Worm (Caenorhabditis elegans) whole organism, L4 larva: Measurements from ENCODE around the gene nlp-35.

Source experiments
- F26F4.8 ChIP-seq: fragments of 200-800 bp; sonication (Bioruptor generic); conservative IDR thresholded peaks from 2 replicates; pipeline ENCODE4 v1.3.6; 2022; ENCODE audit warnings: missing genetic modification characterization, missing compliant biosample characterization
- F37D6.2 ChIP-seq: sonication (generic microtip); optimal IDR thresholded peaks from 2 replicates; lab custom pipeline; 2016; ENCODE audit warnings: mild to moderate bottlenecking, missing genetic modification characterization, missing compliant biosample characterization
- T20F7.1 ChIP-seq: fragments of 200-800 bp; sonication (Bioruptor generic); optimal IDR thresholded peaks from 2 replicates; lab custom pipeline; 2018; ENCODE audit warnings: mild to moderate bottlenecking, missing genetic modification characterization, missing compliant biosample characterization
- aha-1 ChIP-seq: fragments of 150-350 bp; peaks from one replicate; lab custom pipeline; 2014; ENCODE audit warnings: missing biosample characterization, missing genetic modification characterization
- aly-2 ChIP-seq: sonication (generic microtip); optimal IDR thresholded peaks from 2 replicates; lab custom pipeline; 2018; ENCODE audit warnings: missing biosample characterization, missing genetic modification characterization
- arid-1 ChIP-seq: fragments of 200-800 bp; sonication (Bioruptor generic); conservative IDR thresholded peaks from 2 replicates; pipeline ENCODE4 v1.3.6; 2022; ENCODE audit warnings: missing genetic modification reagents, missing genetic modification characterization, missing compliant biosample characterization
- attf-4 ChIP-seq: sonication (generic microtip); optimal IDR thresholded peaks from 3 replicates; lab custom pipeline; 2017; ENCODE audit warnings: missing biosample characterization, missing genetic modification characterization
- ceh-20 ChIP-seq: fragments of 200-800 bp; sonication (Bioruptor generic); IDR thresholded peaks from 2 replicates; pipeline ENCODE4 v1.3.6; 2022; ENCODE audit warnings: missing genetic modification reagents, missing genetic modification characterization, missing compliant biosample characterization
- ceh-28 ChIP-seq: fragments of 150-350 bp; optimal IDR thresholded peaks from 2 replicates; lab custom pipeline; 2014; ENCODE audit warnings: missing biosample characterization, missing genetic modification reagents, missing genetic modification characterization
- ceh-82 ChIP-seq: sonication (generic microtip); optimal IDR thresholded peaks from 2 replicates; lab custom pipeline; 2017; ENCODE audit warnings: missing biosample characterization, missing genetic modification characterization
- cey-2 ChIP-seq: sonication (generic microtip); optimal IDR thresholded peaks from 3 replicates; lab custom pipeline; 2017; ENCODE audit warnings: missing genetic modification characterization, mild to moderate bottlenecking, missing compliant biosample characterization, antibody characterized with exemption, borderline replicate concordance; ENCODE audit not compliant: insufficient read depth
- ctbp-1 ChIP-seq: fragments of 200-800 bp; sonication (Bioruptor generic); IDR thresholded peaks from 2 replicates; pipeline ENCODE4 v1.3.6; 2022; ENCODE audit warnings: missing genetic modification reagents, missing genetic modification characterization, missing compliant biosample characterization
- daf-16 ChIP-seq, 3 experiments: sonication (generic microtip); optimal IDR thresholded peaks; 2 replicates each; lab custom pipeline; 2016 to 2017; ENCODE audit warnings: missing genetic modification characterization in 3 of 3, missing genetic modification reagents in 3 of 3, mild to moderate bottlenecking in 2 of 3, missing compliant biosample characterization in 2 of 3, missing biosample characterization in 1 of 3, moderate library complexity in 1 of 3
- dmd-6 ChIP-seq: fragments of 200-800 bp; sonication (Bioruptor generic); IDR thresholded peaks from 2 replicates; pipeline ENCODE4 v1.3.6; 2022; ENCODE audit warnings: missing genetic modification reagents, missing genetic modification characterization, missing compliant biosample characterization
- dpl-1 ChIP-seq: fragments of 150-350 bp; optimal IDR thresholded peaks from 2 replicates; lab custom pipeline; 2014; ENCODE audit warnings: missing biosample characterization, missing genetic modification reagents, missing genetic modification characterization
- duxl-1 ChIP-seq: sonication (generic microtip); optimal IDR thresholded peaks from 2 replicates; lab custom pipeline; 2016; ENCODE audit warnings: mild to moderate bottlenecking, missing genetic modification characterization, moderate library complexity, missing compliant biosample characterization; ENCODE audit not compliant: poor library complexity
- dve-1 ChIP-seq: sonication (generic microtip); optimal IDR thresholded peaks from 2 replicates; lab custom pipeline; 2017; ENCODE audit warnings: antibody characterized with exemption, mild to moderate bottlenecking, missing genetic modification characterization, missing compliant biosample characterization; ENCODE audit not compliant: insufficient read depth
- egl-43 ChIP-seq: fragments of 200-800 bp; sonication (Bioruptor generic); IDR thresholded peaks from 2 replicates; pipeline ENCODE4 v1.3.6; 2022; ENCODE audit warnings: missing genetic modification reagents, missing genetic modification characterization, missing compliant biosample characterization
- gei-8 ChIP-seq: fragments of 200-800 bp; sonication (Bioruptor generic); optimal IDR thresholded peaks from 2 replicates; lab custom pipeline; 2018; ENCODE audit warnings: mild to moderate bottlenecking, missing genetic modification characterization, missing compliant biosample characterization
- hlh-11 ChIP-seq: fragments of 200-800 bp; sonication (Bioruptor generic); optimal IDR thresholded peaks from 2 replicates; lab custom pipeline; 2018; ENCODE audit warnings: mild to moderate bottlenecking, missing genetic modification characterization, missing compliant biosample characterization
- lim-7 ChIP-seq: fragments of 200-800 bp; sonication (Bioruptor generic); IDR thresholded peaks from 2 replicates; pipeline ENCODE4 v1.3.6; 2022; ENCODE audit warnings: missing genetic modification characterization, missing compliant biosample characterization
- lin-1 ChIP-seq: fragments of 200-800 bp; sonication (Bioruptor generic); IDR thresholded peaks from 2 replicates; pipeline ENCODE4 v1.3.6; 2022; ENCODE audit warnings: missing genetic modification reagents, missing genetic modification characterization, missing compliant biosample characterization
- lsy-2 ChIP-seq, 2 experiments: fragments of 150-350 bp in 1 of 2; sonication (generic microtip) in 1 of 2; optimal IDR thresholded peaks; 2 replicates each; lab custom pipeline; 2014 to 2017; ENCODE audit warnings: missing biosample characterization in 2 of 2, missing genetic modification characterization in 2 of 2
- madf-5 ChIP-seq, 2 experiments: fragments of 200-800 bp; sonication (Bioruptor generic); IDR thresholded peaks; 2 replicates each; pipeline ENCODE4 v1.3.6; 2022; ENCODE audit warnings: missing compliant biosample characterization in 2 of 2, missing genetic modification characterization in 2 of 2
- madf-9 ChIP-seq: fragments of 200-800 bp; sonication (Bioruptor generic); conservative IDR thresholded peaks from 2 replicates; pipeline ENCODE4 v1.3.6; 2022; ENCODE audit warnings: missing genetic modification reagents, missing genetic modification characterization, missing compliant biosample characterization
- mep-1 ChIP-seq: fragments of 150-350 bp; sonication (generic microtip); optimal IDR thresholded peaks from 3 replicates; lab custom pipeline; 2014; ENCODE audit warnings: missing biosample characterization, missing genetic modification characterization
- nhr-11 ChIP-seq: fragments of 150-350 bp; optimal IDR thresholded peaks from 2 replicates; lab custom pipeline; 2014; ENCODE audit warnings: missing biosample characterization, missing genetic modification characterization
- nhr-25 ChIP-seq: sonication (generic microtip); optimal IDR thresholded peaks from 2 replicates; lab custom pipeline; 2017; ENCODE audit warnings: missing genetic modification characterization, mild to moderate bottlenecking, missing compliant biosample characterization, antibody characterized with exemption, moderate library complexity, borderline replicate concordance; ENCODE audit not compliant: insufficient read depth
- nhr-28 ChIP-seq: fragments of 150-350 bp; optimal IDR thresholded peaks from 2 replicates; lab custom pipeline; 2014; ENCODE audit warnings: missing biosample characterization, missing genetic modification characterization
- nhr-42 ChIP-seq: fragments of 200-800 bp; sonication (Bioruptor generic); IDR thresholded peaks from 2 replicates; pipeline ENCODE4 v1.3.6; 2022; ENCODE audit warnings: missing genetic modification characterization, missing compliant biosample characterization
- nhr-48 ChIP-seq: sonication (generic microtip); optimal IDR thresholded peaks from 2 replicates; lab custom pipeline; 2016; ENCODE audit warnings: mild to moderate bottlenecking, missing genetic modification characterization, missing compliant biosample characterization
- nhr-6 ChIP-seq: fragments of 150-350 bp; optimal IDR thresholded peaks from 2 replicates; lab custom pipeline; 2014; ENCODE audit warnings: missing biosample characterization, missing genetic modification characterization
- nhr-77 ChIP-seq: fragments of 150-350 bp; optimal IDR thresholded peaks from 2 replicates; lab custom pipeline; 2014; ENCODE audit warnings: missing biosample characterization, missing genetic modification characterization
- php-3 ChIP-seq: fragments of 200-800 bp; sonication (Bioruptor generic); IDR thresholded peaks from 2 replicates; pipeline ENCODE4 v1.3.6; 2022; ENCODE audit warnings: missing genetic modification reagents, missing genetic modification characterization, missing compliant biosample characterization
- pqm-1 ChIP-seq: sonication (generic microtip); optimal IDR thresholded peaks from 2 replicates; lab custom pipeline; 2017; ENCODE audit warnings: missing biosample characterization, missing genetic modification characterization
- skn-1 ChIP-seq: fragments of 150-350 bp; optimal IDR thresholded peaks from 2 replicates; lab custom pipeline; 2014; ENCODE audit warnings: missing biosample characterization, missing genetic modification characterization
- snpc-1.2 ChIP-seq: fragments of 200-800 bp; sonication (Bioruptor generic); IDR thresholded peaks from 2 replicates; pipeline ENCODE4 v1.3.6; 2022; ENCODE audit warnings: missing genetic modification reagents, missing genetic modification characterization, missing compliant biosample characterization
- snpc-4 ChIP-seq: fragments of 150-350 bp; optimal IDR thresholded peaks from 2 replicates; lab custom pipeline; 2014; ENCODE audit warnings: missing biosample characterization, missing genetic modification characterization
- spr-3 ChIP-seq: fragments of 200-800 bp; sonication (Bioruptor generic); optimal IDR thresholded peaks from 2 replicates; lab custom pipeline; 2018; ENCODE audit warnings: mild to moderate bottlenecking, missing genetic modification characterization, missing compliant biosample characterization
- tag-97 ChIP-seq: fragments of 200-800 bp; sonication (Bioruptor generic); IDR thresholded peaks from 2 replicates; pipeline ENCODE4 v1.3.6; 2022; ENCODE audit warnings: missing genetic modification characterization, missing compliant biosample characterization
- zfp-2 ChIP-seq: sonication (generic microtip); optimal IDR thresholded peaks from 2 replicates; lab custom pipeline; 2016; ENCODE audit warnings: mild to moderate bottlenecking, missing genetic modification characterization, missing compliant biosample characterization
- zfp-3 ChIP-seq: fragments of 200-800 bp; sonication (Bioruptor generic); conservative IDR thresholded peaks from 2 replicates; pipeline ENCODE4 v1.3.6; 2022; ENCODE audit warnings: missing genetic modification reagents, missing genetic modification characterization, missing compliant biosample characterization

nlp-35 gene

ce11 chrIV:9530768-9531167 lies 12.0 kb upstream of the nlp-35 start (continued):
- TF ChIP-seq nhr-6 (tag; lab: Kevin White, UChicago) (no peak), ceh-20 (GFP tag; lab: Robert Waterston, UW) (no peak), lsy-2 (tag; optimal IDR thresholded peaks at IDR 0.05; lab: Kevin White, UChicago) (no peak), pqm-1 (tag; lab: Kevin White, UChicago) (no peak), F26F4.8 (no peak), nhr-28 (no peak), duxl-1 (no peak), cey-2 (tag; lab: Kevin White, UChicago) (no peak), egl-43 (no peak), attf-4 (tag; lab: Kevin White, UChicago) (no peak), snpc-4 (tag; lab: Kevin White, UChicago) (no peak), aly-2 (tag; lab: Kevin White, UChicago) (no peak), tag-97 (GFP tag; lab: Robert Waterston, UW) (no peak), daf-16 (GFP tag; optimal IDR thresholded peaks at IDR 0.05; lab: Kevin White, UChicago) (no peak), daf-16 (tag; optimal IDR thresholded peaks at IDR 0.05; lab: Kevin White, UChicago) (no peak), ceh-28 (tag; lab: Kevin White, UChicago) (no peak), ctbp-1 (GFP tag; lab: Robert Waterston, UW) (no peak), nhr-25 (tag; lab: Kevin White, UChicago) (peak; percentile 36), zfp-2 (no peak), zfp-3 (no peak), dpl-1 (no peak), aha-1 (tag; lab: Kevin White, UChicago) (peak; percentile 97), nhr-11 (no peak), lim-7 (GFP tag; lab: Robert Waterston, UW) (0 out of 2 replicates have a peak, but pooled peaks have one; percentile 14), nhr-42 (GFP tag; lab: Robert Waterston, UW) (no peak), skn-1 (no peak), gei-8 (GFP tag; lab: Kevin White, UChicago) (no peak), F37D6.2 (tag; lab: Kevin White, UChicago) (no peak), madf-9 (GFP tag; lab: Robert Waterston, UW) (no peak)

- TF ChIP-seq spr-3 (GFP tag; lab: Kevin White, UChicago) (no peak), ceh-82 (tag; lab: Kevin White, UChicago) (no peak), snpc-1.2 (GFP tag; lab: Robert Waterston, UW) (no peak), php-3 (GFP tag; lab: Robert Waterston, UW) (no peak)
- TF ChIP-seq, all 104 proteins: peak for 0
Observed at ce11 chrIV:9529647-9530046, 10.9 kb upstream of the nlp-35 start, which contains the start of gene elo-7. TSS of gene elo-7 (plus strand) at chrIV:9529947.

ce11 chrIV:9527002-9527401 lies 8.3 kb upstream of the nlp-35 start:
- TF ChIP-seq nhr-28: peak; percentile 55
- TF ChIP-seq hlh-11 (tag; lab: Kevin White, UChicago): peak; percentile 52
- no peak for TF ChIP-seq daf-16 (GFP tag; optimal IDR thresholded peaks at IDR 0.05; lab: Kevin White, UChicago)
- TF ChIP-seq daf-16 (tag; optimal IDR thresholded peaks at IDR 0.05; lab: Kevin White, UChicago): peak; percentile 15
- TF ChIP-seq mep-1 (tag; lab: Kevin White, UChicago): no peak
- peak; percentile 9 for TF ChIP-seq nhr-6 (tag; lab: Kevin White, UChicago)
- TF ChIP-seq pqm-1 (tag; lab: Kevin White, UChicago): peak; percentile 32
- TF ChIP-seq dve-1: peak; percentile 60
- no peak for TF ChIP-seq F26F4.8
- TF ChIP-seq nhr-48 (tag; lab: Kevin White, UChicago): peak; percentile 27
- TF ChIP-seq dmd-6 (GFP tag; lab: Robert Waterston, UW): peak; percentile 38; the same call in 1 of the 2 replicates
- no peak for TF ChIP-seq F37D6.2 (tag; lab: Kevin White, UChicago)
- peak; percentile 60 for TF ChIP-seq nhr-77
- TF ChIP-seq lin-1 (GFP tag; lab: Robert Waterston, UW): no peak
- TF ChIP-seq arid-1 (GFP tag; lab: Robert Waterston, UW): no peak
- TF ChIP-seq T20F7.1: peak; percentile 47
- TF ChIP-seq skn-1: no peak
- TF ChIP-seq attf-4 (tag; lab: Kevin White, UChicago): no peak
- TF ChIP-seq madf-5 (GFP tag; IDR thresholded peaks at IDR 0.05; lab: Robert Waterston, UW): 0 out of 4 replicates have a peak, but pooled peaks of 1 of the 2 experiments have one; percentile 36
